Worm (Caenorhabditis elegans): ENCODE data around the gene trx-2.

- no peak for TF ChIP-seq Y105C5A.15 (GFP tag; IDR thresholded peaks at IDR 0.05)
- TF ChIP-seq nhr-11 (tag; optimal IDR thresholded peaks at IDR 0.05): no peak
- TF ChIP-seq ces-1 (GFP tag; optimal IDR thresholded peaks at IDR 0.05): no peak
- TF ChIP-seq ama-1 (optimal IDR thresholded peaks at IDR 0.05): no peak
- no peak for TF ChIP-seq Y48G9A.11 (GFP tag; IDR thresholded peaks at IDR 0.05)
- TF ChIP-seq lin-15B (tag; optimal IDR thresholded peaks at IDR 0.05): no peak
- TF ChIP-seq F49E8.2 (tag; optimal IDR thresholded peaks at IDR 0.05; ENCODE audit: borderline replicate concordance): no peak
- no peak for TF ChIP-seq unc-39 (tag; optimal IDR thresholded peaks at IDR 0.05)
These were observed 17.4 kb upstream of the trx-2 start, which contains the start of gene B0024.4 for ce11 chrV:10297099-10297498.
